Worm (Caenorhabditis elegans): Measurements from ENCODE around the gene cutl-16.

DNA sequence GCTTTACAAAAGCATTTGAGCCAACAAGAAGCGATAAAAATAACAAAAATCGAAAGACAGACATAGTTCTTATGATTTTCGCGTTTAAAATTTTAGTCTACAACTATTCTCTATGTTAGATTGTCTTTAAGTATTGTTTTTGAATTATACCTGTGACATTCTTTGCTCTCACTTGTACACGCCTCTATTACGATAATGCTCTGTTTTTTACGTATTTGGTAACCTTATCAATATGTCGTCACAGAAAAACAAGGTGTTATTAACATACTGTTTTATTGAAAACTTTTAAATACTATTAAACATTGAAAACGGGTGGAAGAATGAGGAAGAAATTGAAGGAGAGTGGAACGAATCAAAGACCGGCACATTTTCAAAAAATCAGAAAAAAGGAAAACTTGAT is 33.9 kb upstream of the cutl-16 start, which contains the start of gene spp-11:
- TF ChIP-seq jun-1 (tag; optimal IDR thresholded peaks at IDR 0.05) = no peak
- TF ChIP-seq pag-3 (tag; optimal IDR thresholded peaks at IDR 0.05; ENCODE audit: borderline replicate concordance, insufficient read depth) = no peak
- TF ChIP-seq nhr-76 (tag; optimal IDR thresholded peaks at IDR 0.05) = no peak
- TF ChIP-seq fos-1 (tag; optimal IDR thresholded peaks at IDR 0.05) = no peak
- TF ChIP-seq egl-13 (tag; optimal IDR thresholded peaks at IDR 0.05) = no peak
- no peak for TF ChIP-seq rnt-1 (tag; optimal IDR thresholded peaks at IDR 0.05)
- no peak for TF ChIP-seq hpl-2 (GFP tag; optimal IDR thresholded peaks at IDR 0.05)
- TF ChIP-seq fkh-10 (GFP tag; optimal IDR thresholded peaks at IDR 0.05) = no peak
- no peak for TF ChIP-seq lsy-2 (tag; optimal IDR thresholded peaks at IDR 0.05)
